Fruit fly (Drosophila melanogaster): ENCODE data around the gene CG33080.

Gene CG33080

DNA sequence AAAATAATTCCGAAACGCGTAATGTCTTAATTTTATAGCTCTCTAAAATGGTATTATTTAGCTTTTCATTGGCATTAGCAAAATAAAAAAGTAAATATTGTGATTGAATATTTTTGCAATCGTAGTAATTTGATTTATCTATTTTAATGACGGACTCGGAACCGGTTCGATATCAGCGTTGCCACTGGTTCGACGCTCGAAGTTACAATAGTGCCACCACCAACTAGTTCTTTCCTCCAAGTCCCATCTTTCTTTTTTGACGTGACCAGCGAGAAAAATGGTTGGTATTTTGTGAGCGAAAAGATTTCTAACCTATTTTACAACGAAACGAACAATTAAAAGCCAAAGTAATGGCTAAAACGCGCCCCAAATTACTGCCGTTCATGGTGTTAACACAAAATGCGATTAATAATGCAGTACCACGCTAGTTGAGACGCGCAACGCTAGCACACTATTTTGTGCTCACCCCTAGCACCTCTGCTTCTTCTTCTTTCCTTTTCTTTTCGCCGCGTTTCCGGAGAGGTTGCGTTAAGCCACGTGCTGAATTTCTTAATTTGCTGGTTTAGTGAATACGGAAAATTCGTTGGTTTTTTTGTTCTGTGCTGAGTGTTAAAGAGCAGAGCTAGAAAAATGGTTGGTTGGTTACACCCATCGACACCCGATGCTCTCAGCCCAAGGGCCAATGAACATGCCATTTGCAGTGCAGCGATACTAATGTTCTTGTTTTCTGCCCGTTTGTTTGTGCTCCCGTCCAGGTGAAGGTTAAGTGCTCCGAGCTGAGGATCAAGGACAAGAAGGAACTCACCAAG is 45.1 kb downstream of the CG33080 start, which contains the start of gene RpL35 (continued):
- no peak for TF ChIP-seq CG14667 (GFP tag; IDR thresholded peaks at IDR 0.05)
- no peak for TF ChIP-seq Atf-2 (GFP tag; optimal IDR thresholded peaks at IDR 0.05)
- TF ChIP-seq CG11695 (GFP tag; IDR thresholded peaks at IDR 0.05): 0 out of 3 replicates have a peak, but pooled peaks have one; percentile 23
- no peak for TF ChIP-seq CG10565 (GFP tag; optimal IDR thresholded peaks at IDR 0.05)
- TF ChIP-seq Vsx1 (GFP tag; optimal IDR thresholded peaks at IDR 0.05): no peak
- TF ChIP-seq CG4360 (GFP tag; IDR thresholded peaks at IDR 0.05): no peak
- peak; percentile 43 for TF ChIP-seq kah (GFP tag; optimal IDR thresholded peaks at IDR 0.05)
- TF ChIP-seq Fer2 (tag; optimal IDR thresholded peaks at IDR 0.05): peak; percentile 9
- no peak for TF ChIP-seq Chrac-16 (GFP tag; optimal IDR thresholded peaks at IDR 0.05)
- TF ChIP-seq CG1647 (GFP tag; optimal IDR thresholded peaks at IDR 0.05): no peak
- no peak for TF ChIP-seq Ada2b (GFP tag; IDR thresholded peaks at IDR 0.05)
- TF ChIP-seq sim (GFP tag; IDR thresholded peaks at IDR 0.05): 0 out of 2 replicates have a peak, but pooled peaks have one; percentile 17
- TF ChIP-seq abd-A (tag; optimal IDR thresholded peaks at IDR 0.05): no peak
- no peak for TF ChIP-seq sc (optimal IDR thresholded peaks at IDR 0.05)
- TF ChIP-seq sc (GFP tag; optimal IDR thresholded peaks at IDR 0.05): no peak
- TF ChIP-seq CG10959 (GFP tag; IDR thresholded peaks at IDR 0.05): no peak
- TF ChIP-seq Kr (GFP tag; optimal IDR thresholded peaks at IDR 0.05): no peak
- TF ChIP-seq fu2 (GFP tag; optimal IDR thresholded peaks at IDR 0.05): peak; percentile 23
- TF ChIP-seq CG12744 (GFP tag; optimal IDR thresholded peaks at IDR 0.05): no peak
- TF ChIP-seq CG6791 (GFP tag; IDR thresholded peaks at IDR 0.05; ENCODE audit: partially characterized antibody): no peak; the same call in 2 of the 3 replicates
- peak; percentile 23; the same call in 1 of the 2 replicates for TF ChIP-seq slbo (GFP tag; IDR thresholded peaks at IDR 0.05)
- no peak for TF ChIP-seq corto (GFP tag; optimal IDR thresholded peaks at IDR 0.05)
- TF ChIP-seq bab2 (GFP tag; optimal IDR thresholded peaks at IDR 0.05): peak; percentile 8
- peak; percentile 69 for TF ChIP-seq NC2β (GFP tag; optimal IDR thresholded peaks at IDR 0.05)
- TF ChIP-seq CG2199 (GFP tag; IDR thresholded peaks at IDR 0.05): no peak
- no peak for TF ChIP-seq CG9437 (GFP tag; optimal IDR thresholded peaks at IDR 0.05)
- peak; percentile 23 for TF ChIP-seq Blimp-1 (GFP tag; optimal IDR thresholded peaks at IDR 0.05)
- TF ChIP-seq ro (GFP tag; IDR thresholded peaks at IDR 0.05): no peak
- no peak for TF ChIP-seq tna (GFP tag; IDR thresholded peaks at IDR 0.05; ENCODE audit: partially characterized antibody)
- TF ChIP-seq cato (GFP tag; optimal IDR thresholded peaks at IDR 0.05; ENCODE audit: borderline replicate concordance): no peak
- TF ChIP-seq Rx (GFP tag; IDR thresholded peaks at IDR 0.05): no peak
- TF ChIP-seq Ets97D (GFP tag; optimal IDR thresholded peaks at IDR 0.05): peak; percentile 95
- TF ChIP-seq CG14710 (tag; optimal IDR thresholded peaks at IDR 0.05): peak; percentile 37
- TF ChIP-seq gsb-n (tag; optimal IDR thresholded peaks at IDR 0.05): peak; percentile 25
- TF ChIP-seq ac (GFP tag; optimal IDR thresholded peaks at IDR 0.05): no peak
- no peak for TF ChIP-seq slp2 (GFP tag; optimal IDR thresholded peaks at IDR 0.05)
- TF ChIP-seq CG3163 (GFP tag; optimal IDR thresholded peaks at IDR 0.05): peak; percentile 31
- TF ChIP-seq Rfx (GFP tag; IDR thresholded peaks at IDR 0.05): peak; percentile 37; the same call in 1 of the 2 replicates
- peak in 1 of 2 experiments; percentile 25 for TF ChIP-seq dpn (GFP tag; optimal IDR thresholded peaks at IDR 0.05)
- peak; percentile 28 for TF ChIP-seq B-H2 (GFP tag; optimal IDR thresholded peaks at IDR 0.05)
- TF ChIP-seq Taf1 (GFP tag; IDR thresholded peaks at IDR 0.05): no peak
- no peak for TF ChIP-seq CG12104 (GFP tag; optimal IDR thresholded peaks at IDR 0.05)
- peak; percentile 6 for TF ChIP-seq CG33213 (GFP tag; optimal IDR thresholded peaks at IDR 0.05)
- peak; percentile 18; the same call in 1 of the 2 replicates for TF ChIP-seq CG14014 (GFP tag; IDR thresholded peaks at IDR 0.05)
- TF ChIP-seq CG17361 (GFP tag; IDR thresholded peaks at IDR 0.05): no peak
- no peak for TF ChIP-seq dimm (GFP tag; IDR thresholded peaks at IDR 0.05)
- no peak for TF ChIP-seq HLHmδ (GFP tag; optimal IDR thresholded peaks at IDR 0.05)
- TF ChIP-seq CG10543 (GFP tag; optimal IDR thresholded peaks at IDR 0.05): peak; percentile 63
- no peak for TF ChIP-seq btn (GFP tag; optimal IDR thresholded peaks at IDR 0.05)
- peak; percentile 73 for TF ChIP-seq Sin3A (optimal IDR thresholded peaks at IDR 0.05)

All from whole organism, embryonic.